Fruit fly (Drosophila melanogaster): ENCODE results near the gene CG6000.

DNA sequence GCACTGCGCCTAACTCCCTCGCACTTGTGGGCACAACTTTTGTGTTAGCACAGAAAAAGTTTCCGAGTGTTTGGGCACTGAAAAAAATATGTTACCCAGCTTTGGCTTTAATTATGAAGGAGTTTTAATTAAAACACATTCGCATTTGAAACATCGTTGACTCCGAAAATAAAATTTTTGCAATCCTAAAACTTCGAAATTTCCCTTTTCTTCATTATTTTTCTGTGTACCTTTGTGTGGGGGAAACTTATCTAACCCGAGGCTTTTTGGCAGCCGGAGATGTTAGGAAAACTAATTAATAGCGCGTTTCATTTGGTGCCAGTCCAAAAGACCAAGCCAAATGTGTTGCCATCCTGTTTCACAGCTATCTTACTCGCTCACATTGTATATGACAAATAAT lies 37.5 kb downstream of the CG6000 start:
- TF ChIP-seq CG8478 (optimal IDR thresholded peaks at IDR 0.05), result no peak
- no peak for TF ChIP-seq CTCF (optimal IDR thresholded peaks at IDR 0.05)

All from S2 (cell line).